Worm (Caenorhabditis elegans): Measurements from ENCODE around the gene gpa-11.

The gpa-11 gene

DNA sequence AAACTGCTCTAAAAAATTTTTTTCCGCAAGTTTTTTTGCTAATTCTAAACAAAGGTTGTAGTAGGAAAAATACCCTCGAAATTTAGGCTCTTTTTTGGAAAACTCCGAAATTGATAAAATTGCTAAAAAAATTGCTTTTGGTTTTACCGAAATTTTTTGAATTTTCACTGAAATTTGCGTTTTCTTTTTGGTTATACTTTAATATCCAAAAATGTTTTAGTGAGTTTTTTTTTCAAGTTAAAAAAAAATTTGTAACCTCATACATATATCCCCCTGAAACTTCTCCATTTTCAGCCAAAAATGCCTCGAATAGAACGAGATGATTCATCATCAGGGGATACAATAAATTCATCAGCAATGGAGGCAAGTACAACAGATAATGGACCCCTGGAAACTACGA is at the start of gene gpa-11:
Gene gpa-11, plus strand, starts transcription at position 301 of the 400 bp plus-strand sequence.
- TF ChIP-seq ceh-14 (tag; optimal IDR thresholded peaks at IDR 0.05) (no peak), mec-3 (tag; optimal IDR thresholded peaks at IDR 0.05; ENCODE audit: borderline replicate concordance) (no peak), ztf-16 (tag; optimal IDR thresholded peaks at IDR 0.05) (no peak), madf-2 (tag; optimal IDR thresholded peaks at IDR 0.05) (no peak), unc-86 (tag; optimal IDR thresholded peaks at IDR 0.05) (no peak), npax-4 (tag; optimal IDR thresholded peaks at IDR 0.05) (no peak), ceh-6 (GFP tag; optimal IDR thresholded peaks at IDR 0.05) (no peak), ceh-18 (tag; optimal IDR thresholded peaks at IDR 0.05) (no peak), ceh-19 (GFP tag; optimal IDR thresholded peaks at IDR 0.05) (no peak), sox-2 (GFP tag; IDR thresholded peaks at IDR 0.05) (no peak), eyg-1 (tag; optimal IDR thresholded peaks at IDR 0.05) (no peak)

DNA sequence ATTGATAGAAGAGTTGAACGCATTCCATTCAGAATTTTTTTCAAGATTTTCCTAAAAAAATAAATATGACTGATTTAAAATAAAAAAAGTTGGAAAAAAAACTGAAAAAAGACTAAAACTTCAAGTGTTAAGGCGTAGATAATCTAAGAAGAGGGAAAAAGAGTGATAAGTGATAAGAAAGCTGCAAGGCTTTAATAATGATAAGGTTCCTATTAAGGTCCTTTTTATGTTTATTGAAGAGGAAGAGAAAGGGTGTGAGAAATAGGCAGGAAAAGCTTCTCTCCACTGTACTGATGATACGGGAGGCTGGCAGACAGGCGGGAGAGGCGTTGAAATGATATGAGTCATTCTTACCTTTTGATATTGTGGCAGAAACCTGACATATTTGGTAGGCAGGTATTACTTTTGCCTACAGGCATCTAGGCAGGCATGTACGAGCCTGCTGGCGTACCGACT is 43.2 kb upstream of the gpa-11 start, which contains the start of gene mth-1:
Gene mth-1, minus strand, starts transcription at position 51 of the 456 bp plus-strand sequence.
- TF ChIP-seq unc-3 (GFP tag; conservative IDR thresholded peaks at IDR 0.05) (no peak), unc-3 (tag; optimal IDR thresholded peaks at IDR 0.05) (no peak), ahr-1 (tag; optimal IDR thresholded peaks at IDR 0.05) (no peak), hlh-13 (GFP tag; optimal IDR thresholded peaks at IDR 0.05) (no peak), ref-2 (tag; optimal IDR thresholded peaks at IDR 0.05) (no peak), pha-2 (tag; optimal IDR thresholded peaks at IDR 0.05) (no peak), npax-4 (tag; optimal IDR thresholded peaks at IDR 0.05) (no peak), ceh-22 (tag; optimal IDR thresholded peaks at IDR 0.05) (no peak), F13H6.1 (tag; optimal IDR thresholded peaks at IDR 0.05) (no peak), unc-55 (GFP tag; optimal IDR thresholded peaks at IDR 0.05) (no peak), pha-4 (tag; optimal IDR thresholded peaks at IDR 0.05) (no peak)

DNA sequence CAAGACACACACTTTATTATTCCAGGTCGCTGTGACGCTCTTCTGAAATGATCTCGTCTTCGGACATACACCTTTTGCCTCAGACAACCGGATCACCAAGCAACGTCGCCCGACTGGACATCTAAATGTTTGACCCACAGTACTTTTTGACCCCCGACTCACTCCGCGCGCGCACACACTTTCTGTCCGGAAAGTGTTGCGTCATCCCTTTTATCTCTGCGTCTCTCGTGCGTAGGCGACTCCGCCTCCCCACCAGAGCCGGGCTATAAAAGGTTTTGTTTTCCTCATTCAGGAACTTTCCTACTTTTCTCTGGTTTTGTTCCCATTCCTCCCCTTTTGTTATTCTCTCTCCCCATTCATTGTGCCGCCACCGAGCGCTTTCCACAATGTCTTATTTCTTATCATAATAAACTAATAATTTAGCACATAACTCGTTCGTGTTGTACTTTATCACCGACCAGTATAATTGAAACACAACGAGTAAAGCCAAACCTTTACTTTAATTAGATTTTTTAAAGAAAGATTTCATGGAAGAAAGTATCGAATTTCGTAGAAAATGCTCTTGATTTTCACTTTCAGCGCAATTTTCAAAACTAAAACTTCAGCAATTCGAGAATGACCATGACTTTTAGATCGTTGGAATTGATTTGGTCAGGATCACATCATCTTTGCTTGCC is 37.8 kb upstream of the gpa-11 start, which contains the start of gene F31D5.6:
Gene F31D5.6, plus strand, starts transcription at position 627 of the 677 bp plus-strand sequence.
- TF ChIP-seq rnt-1 (tag; optimal IDR thresholded peaks at IDR 0.05) (no peak), nfya-1 (tag; optimal IDR thresholded peaks at IDR 0.05) (no peak), ceh-19 (GFP tag; optimal IDR thresholded peaks at IDR 0.05) (no peak), elt-4 (tag; optimal IDR thresholded peaks at IDR 0.05) (no peak), tbx-2 (tag; optimal IDR thresholded peaks at IDR 0.05) (no peak), ets-4 (tag; optimal IDR thresholded peaks at IDR 0.05) (no peak), pax-1 (tag; optimal IDR thresholded peaks at IDR 0.05) (no peak), ceh-24 (tag; optimal IDR thresholded peaks at IDR 0.05) (no peak), sdc-2 (tag; optimal IDR thresholded peaks at IDR 0.05) (no peak), ceh-14 (tag; optimal IDR thresholded peaks at IDR 0.05) (no peak)

DNA sequence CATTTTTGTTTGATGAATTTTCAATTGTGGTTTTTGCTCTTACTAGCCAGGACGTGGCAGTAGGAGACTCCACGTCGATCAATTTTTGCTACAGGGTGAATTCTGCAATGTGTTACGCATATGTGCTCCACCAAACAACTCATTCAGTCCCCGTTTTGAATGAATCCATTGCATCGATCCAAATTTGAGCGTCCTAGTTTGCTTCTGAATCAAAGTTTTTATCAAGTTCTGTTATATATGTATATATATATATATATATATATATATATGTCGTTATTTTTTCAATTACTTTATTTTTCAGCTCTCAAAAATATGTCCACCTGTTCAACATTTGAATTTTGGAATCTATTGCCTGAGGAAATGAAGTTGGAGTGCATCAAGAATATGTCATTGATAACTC is 35.9 kb upstream of the gpa-11 start, which contains the start of gene F31D5.7:
Gene F31D5.7, plus strand, starts transcription at position 301 of the 400 bp plus-strand sequence.
- TF ChIP-seq pha-4 (tag; optimal IDR thresholded peaks at IDR 0.05) (no peak), eyg-1 (tag; optimal IDR thresholded peaks at IDR 0.05) (no peak), gmeb-2 (tag; optimal IDR thresholded peaks at IDR 0.05) (no peak), mec-3 (tag; optimal IDR thresholded peaks at IDR 0.05; ENCODE audit: borderline replicate concordance) (no peak), ceh-2 (tag; optimal IDR thresholded peaks at IDR 0.05) (no peak), hlh-30 (tag; optimal IDR thresholded peaks at IDR 0.05; ENCODE audit: insufficient read depth) (no peak), nhr-232 (tag; optimal IDR thresholded peaks at IDR 0.05) (no peak), hlh-15 (tag; optimal IDR thresholded peaks at IDR 0.05) (no peak), C08G9.2 (tag; optimal IDR thresholded peaks at IDR 0.05) (no peak), che-1 (tag; optimal IDR thresholded peaks at IDR 0.05) (no peak), ttx-3 (tag; optimal IDR thresholded peaks at IDR 0.05) (no peak), elt-4 (tag; optimal IDR thresholded peaks at IDR 0.05) (no peak), ceh-24 (tag; optimal IDR thresholded peaks at IDR 0.05) (no peak), ceh-6 (GFP tag; optimal IDR thresholded peaks at IDR 0.05) (no peak)

All from whole organism, late embryonic.